Fruit fly (Drosophila melanogaster): ENCODE measurements around the gene drpr.

The drpr gene

DNA sequence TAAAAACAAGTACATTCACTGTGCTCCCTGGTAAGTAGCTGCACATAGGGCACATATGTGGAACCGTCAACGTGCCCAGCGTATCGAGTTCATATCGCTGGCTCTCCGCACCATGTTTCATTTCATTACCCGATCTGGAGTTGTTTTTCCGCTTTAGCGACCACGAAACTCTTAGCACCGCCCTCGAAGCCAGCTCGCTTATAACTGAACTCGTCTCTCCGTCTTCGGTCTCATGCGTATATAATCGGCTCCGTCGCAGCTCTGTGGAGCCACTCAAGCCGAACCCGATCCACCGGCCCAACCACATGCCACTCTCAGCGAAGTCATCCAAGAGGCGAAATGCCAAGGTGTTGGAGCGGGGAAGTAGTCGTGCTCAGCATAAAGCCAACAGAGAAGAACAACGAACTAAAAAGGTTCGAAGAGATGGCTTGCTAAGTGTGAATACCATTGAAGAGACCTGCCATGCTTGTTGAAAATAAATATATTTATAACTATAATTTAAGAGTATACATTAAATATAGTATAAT, 24.6 kb upstream of the drpr start, which contains the start of gene Cht2:
Cht2 (minus strand) TSS at position 477 of the 527 bp plus-strand sequence.
- TF ChIP-seq Sp1 (GFP tag; optimal IDR thresholded peaks at IDR 0.05) (peak; percentile 27), h (GFP tag; optimal IDR thresholded peaks at IDR 0.05) (peak; percentile 38), br (GFP tag; optimal IDR thresholded peaks at IDR 0.05) (peak; percentile 42), Vsx2 (GFP tag; optimal IDR thresholded peaks at IDR 0.05; ENCODE audit: partially characterized antibody) (peak; percentile 86), fru (GFP tag; optimal IDR thresholded peaks at IDR 0.05) (peak; percentile 38), Rel (GFP tag; optimal IDR thresholded peaks at IDR 0.05) (peak; percentile 4), Rel (tag; optimal IDR thresholded peaks at IDR 0.05) (peak; percentile 22), dl (GFP tag; optimal IDR thresholded peaks at IDR 0.05; ENCODE audit: insufficient read depth in 1 of 2, partially characterized antibody in 2 of 2) (peak in 1 of 2 experiments; percentile 67), sage (GFP tag; optimal IDR thresholded peaks at IDR 0.05) (no peak), Myc (optimal IDR thresholded peaks at IDR 0.05) (no peak), Dif (GFP tag; optimal IDR thresholded peaks at IDR 0.05; ENCODE audit: partially characterized antibody) (peak; percentile 91), N (GFP tag; optimal IDR thresholded peaks at IDR 0.05) (no peak)

DNA sequence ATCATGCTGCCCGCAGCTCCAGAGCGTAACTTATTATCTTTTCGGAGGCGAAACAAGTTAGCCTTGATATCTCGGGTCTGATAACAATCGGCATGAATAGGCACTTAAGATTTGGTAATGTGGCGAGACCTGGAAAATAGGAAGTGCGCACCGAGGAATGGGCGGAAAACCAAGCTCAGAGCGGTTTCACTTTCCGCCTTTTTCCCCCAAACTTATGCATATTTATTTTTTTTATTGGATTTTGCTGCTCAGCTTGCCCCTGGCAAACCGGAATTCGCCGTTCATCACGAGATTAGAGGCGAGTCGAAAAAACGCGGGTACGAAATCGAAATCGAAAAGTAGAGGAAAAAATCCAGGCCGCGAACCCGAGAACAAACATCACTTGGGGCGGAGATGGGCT, 24.0 kb upstream of the drpr start:
- TF ChIP-seq fru (GFP tag; optimal IDR thresholded peaks at IDR 0.05), result no peak
- TF ChIP-seq CrebA (GFP tag; optimal IDR thresholded peaks at IDR 0.05; ENCODE audit: borderline replicate concordance), result no peak
- TF ChIP-seq tai (GFP tag; optimal IDR thresholded peaks at IDR 0.05), result no peak
- TF ChIP-seq CG9705 (GFP tag; optimal IDR thresholded peaks at IDR 0.05), result no peak
- no peak for TF ChIP-seq Jra (GFP tag; optimal IDR thresholded peaks at IDR 0.05)
- no peak for TF ChIP-seq Rel (GFP tag; optimal IDR thresholded peaks at IDR 0.05)
- no peak for TF ChIP-seq Rel (tag; optimal IDR thresholded peaks at IDR 0.05)
- no peak for TF ChIP-seq OdsH (GFP tag; optimal IDR thresholded peaks at IDR 0.05)
- no peak for TF ChIP-seq HLH106 (tag; optimal IDR thresholded peaks at IDR 0.05)
- no peak for TF ChIP-seq dmrt93B (GFP tag; optimal IDR thresholded peaks at IDR 0.05)
- TF ChIP-seq sage (GFP tag; optimal IDR thresholded peaks at IDR 0.05), result no peak
- no peak for TF ChIP-seq brk (GFP tag; optimal IDR thresholded peaks at IDR 0.05)
- TF ChIP-seq Mio (GFP tag; optimal IDR thresholded peaks at IDR 0.05), result no peak
- TF ChIP-seq GATAd (GFP tag; optimal IDR thresholded peaks at IDR 0.05), result no peak
- no peak for TF ChIP-seq Abd-B (GFP tag; optimal IDR thresholded peaks at IDR 0.05)
- no peak for TF ChIP-seq rgr (GFP tag; optimal IDR thresholded peaks at IDR 0.05)
- TF ChIP-seq dsf (GFP tag; optimal IDR thresholded peaks at IDR 0.05; ENCODE audit: borderline replicate concordance), result no peak
- no peak for TF ChIP-seq jim (GFP tag; optimal IDR thresholded peaks at IDR 0.05)
- no peak for TF ChIP-seq br (GFP tag; optimal IDR thresholded peaks at IDR 0.05)

DNA sequence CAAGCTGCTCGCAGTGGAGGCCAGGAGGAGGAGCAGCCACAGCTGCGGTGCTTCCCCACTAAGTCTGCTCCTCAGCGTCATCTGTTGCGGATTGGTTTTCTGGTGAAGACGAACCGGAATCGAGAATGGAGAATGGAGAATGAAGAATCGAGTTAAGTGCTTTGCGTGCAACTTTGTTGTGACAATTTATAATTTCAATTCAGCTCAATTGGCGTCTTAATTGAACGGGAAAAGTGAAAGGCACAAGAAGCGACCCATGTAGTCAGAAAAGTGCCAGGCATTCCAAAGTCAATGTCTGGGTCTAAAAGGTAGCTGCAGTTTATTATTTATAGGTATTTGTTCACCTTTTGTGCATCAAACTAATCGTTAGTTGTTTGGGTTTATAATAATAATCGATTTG, 23.4 kb upstream of the drpr start:
- TF ChIP-seq sage (GFP tag; optimal IDR thresholded peaks at IDR 0.05) (no peak), foxo (GFP tag; optimal IDR thresholded peaks at IDR 0.05) (no peak), CrebA (GFP tag; optimal IDR thresholded peaks at IDR 0.05; ENCODE audit: borderline replicate concordance) (no peak), ey (GFP tag; optimal IDR thresholded peaks at IDR 0.05) (no peak)

DNA sequence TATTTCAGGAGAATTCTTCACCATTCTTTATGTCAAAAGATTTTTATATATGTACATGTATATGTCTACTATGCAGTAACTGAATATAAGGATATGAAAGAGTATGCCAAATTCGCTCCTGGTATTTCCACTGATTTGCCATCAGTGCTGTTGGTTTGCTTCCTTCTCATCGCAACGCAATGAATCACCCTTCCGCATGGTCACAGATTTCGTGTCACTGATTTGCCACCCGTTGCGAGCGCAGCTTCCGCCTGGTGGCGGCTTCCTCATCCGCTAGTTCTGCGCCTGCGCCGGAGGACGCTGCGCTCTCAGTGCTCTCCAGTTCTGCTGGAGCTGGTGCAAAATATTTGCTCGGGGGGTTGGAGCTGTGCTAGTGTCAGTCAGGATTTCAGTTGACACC, 17.3 kb upstream of the drpr start:
- TF ChIP-seq Vsx2 (GFP tag; optimal IDR thresholded peaks at IDR 0.05; ENCODE audit: partially characterized antibody) (peak; percentile 51), brk (GFP tag; optimal IDR thresholded peaks at IDR 0.05) (no peak)

DNA sequence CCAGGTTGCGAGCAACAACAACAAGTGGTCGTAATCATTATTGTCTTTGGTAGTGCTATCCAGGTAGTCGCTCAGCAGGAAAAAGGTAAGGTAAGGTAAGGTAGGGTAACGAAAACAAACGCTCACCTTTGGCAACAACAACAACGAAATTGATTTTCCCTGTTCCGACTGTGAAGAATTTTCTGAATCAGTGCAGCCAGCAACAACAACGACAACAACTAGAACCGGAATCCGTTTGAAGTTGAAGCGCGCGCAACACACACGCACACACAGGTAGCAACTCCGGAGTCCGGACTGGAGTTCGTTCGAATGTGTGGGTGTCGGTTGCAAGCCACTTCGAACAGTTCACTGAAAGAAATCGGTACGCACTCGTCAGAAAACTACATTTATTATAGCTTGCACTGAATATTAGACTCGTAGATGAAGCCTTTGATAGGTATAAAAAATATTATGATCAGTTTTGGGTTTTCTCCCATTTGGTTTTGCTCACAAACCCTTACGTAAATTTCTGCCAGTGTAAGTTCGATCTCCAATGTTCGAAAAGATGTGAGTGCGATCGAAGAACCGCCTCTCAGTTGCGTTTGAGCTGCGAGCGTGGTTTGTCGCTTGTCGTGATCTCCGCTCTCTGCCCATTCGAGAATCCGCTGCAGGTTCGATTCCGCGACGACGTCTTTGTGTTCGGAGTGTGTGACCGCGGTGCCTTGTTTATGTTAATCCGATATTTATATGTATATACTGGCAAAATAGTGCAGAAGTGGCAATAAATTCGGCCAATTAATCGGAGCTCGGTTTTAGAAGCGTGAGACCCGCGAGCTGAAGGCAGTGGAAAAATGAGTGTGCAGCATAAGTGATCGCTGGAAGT, 15.7 kb upstream of the drpr start, which contains the start of gene CG13921:
CG13921 (plus strand) TSS at position 570 of the 862 bp plus-strand sequence.
- TF ChIP-seq HLH106 (tag; optimal IDR thresholded peaks at IDR 0.05), result peak; percentile 100
- peak; percentile 99 for TF ChIP-seq sage (GFP tag; optimal IDR thresholded peaks at IDR 0.05)
- peak; percentile 94 for TF ChIP-seq dsf (GFP tag; optimal IDR thresholded peaks at IDR 0.05; ENCODE audit: borderline replicate concordance)
- peak; percentile 94 for TF ChIP-seq GATAd (GFP tag; optimal IDR thresholded peaks at IDR 0.05)
- TF ChIP-seq N (GFP tag; optimal IDR thresholded peaks at IDR 0.05), result no peak
- peak; percentile 88 for TF ChIP-seq Mio (GFP tag; optimal IDR thresholded peaks at IDR 0.05)
- TF ChIP-seq rgr (GFP tag; optimal IDR thresholded peaks at IDR 0.05), result peak; percentile 99
- TF ChIP-seq jim (GFP tag; optimal IDR thresholded peaks at IDR 0.05), result peak; percentile 33
- no peak for TF ChIP-seq usp (GFP tag; optimal IDR thresholded peaks at IDR 0.05)
- TF ChIP-seq lola (GFP tag; optimal IDR thresholded peaks at IDR 0.05), result no peak
- no peak for TF ChIP-seq pan (optimal IDR thresholded peaks at IDR 0.05)
- no peak for TF ChIP-seq Vsx2 (GFP tag; optimal IDR thresholded peaks at IDR 0.05; ENCODE audit: partially characterized antibody)
- peak; percentile 4 for TF ChIP-seq Dif (GFP tag; optimal IDR thresholded peaks at IDR 0.05; ENCODE audit: partially characterized antibody)
- TF ChIP-seq tai (GFP tag; optimal IDR thresholded peaks at IDR 0.05), result no peak
- TF ChIP-seq CG9705 (GFP tag; optimal IDR thresholded peaks at IDR 0.05), result peak; percentile 99
- peak; percentile 95 for TF ChIP-seq Hr83 (GFP tag; optimal IDR thresholded peaks at IDR 0.05; ENCODE audit: poor library complexity, severe bottlenecking)
- TF ChIP-seq Sp1 (GFP tag; optimal IDR thresholded peaks at IDR 0.05), result peak; percentile 99
- TF ChIP-seq Hr78 (GFP tag; optimal IDR thresholded peaks at IDR 0.05), result no peak
- TF ChIP-seq br (GFP tag; optimal IDR thresholded peaks at IDR 0.05), result peak; percentile 99
- TF ChIP-seq brk (GFP tag; optimal IDR thresholded peaks at IDR 0.05), result no peak
- TF ChIP-seq psq (GFP tag; optimal IDR thresholded peaks at IDR 0.05), result peak; percentile 97
- peak; percentile 99 for TF ChIP-seq OdsH (GFP tag; optimal IDR thresholded peaks at IDR 0.05)
- TF ChIP-seq foxo (GFP tag; optimal IDR thresholded peaks at IDR 0.05), result peak; percentile 96 to 100
- TF ChIP-seq sv (GFP tag; optimal IDR thresholded peaks at IDR 0.05), result peak; percentile 99
- peak; percentile 98 for TF ChIP-seq Jra (GFP tag; optimal IDR thresholded peaks at IDR 0.05)
- TF ChIP-seq ey (GFP tag; optimal IDR thresholded peaks at IDR 0.05), result peak; percentile 99
- no peak for TF ChIP-seq Dfd (GFP tag; optimal IDR thresholded peaks at IDR 0.05)
- peak; percentile 98 for TF ChIP-seq woc (GFP tag; optimal IDR thresholded peaks at IDR 0.05)
